Fruit fly (Drosophila melanogaster) whole organism: ENCODE results near the gene Noc1.

ENCODE experiments used
- CG8478 ChIP-seq: fragments of >200 bp; optimal IDR thresholded peaks from 2 replicates; lab custom pipeline; 2018; ENCODE audit warnings: inconsistent platforms
- pan ChIP-seq: fragments of >200 bp; optimal IDR thresholded peaks from 2 replicates; lab custom pipeline; 2017
- psq ChIP-seq: fragments of >200 bp; optimal IDR thresholded peaks from 2 replicates; lab custom pipeline; 2017

DNA sequence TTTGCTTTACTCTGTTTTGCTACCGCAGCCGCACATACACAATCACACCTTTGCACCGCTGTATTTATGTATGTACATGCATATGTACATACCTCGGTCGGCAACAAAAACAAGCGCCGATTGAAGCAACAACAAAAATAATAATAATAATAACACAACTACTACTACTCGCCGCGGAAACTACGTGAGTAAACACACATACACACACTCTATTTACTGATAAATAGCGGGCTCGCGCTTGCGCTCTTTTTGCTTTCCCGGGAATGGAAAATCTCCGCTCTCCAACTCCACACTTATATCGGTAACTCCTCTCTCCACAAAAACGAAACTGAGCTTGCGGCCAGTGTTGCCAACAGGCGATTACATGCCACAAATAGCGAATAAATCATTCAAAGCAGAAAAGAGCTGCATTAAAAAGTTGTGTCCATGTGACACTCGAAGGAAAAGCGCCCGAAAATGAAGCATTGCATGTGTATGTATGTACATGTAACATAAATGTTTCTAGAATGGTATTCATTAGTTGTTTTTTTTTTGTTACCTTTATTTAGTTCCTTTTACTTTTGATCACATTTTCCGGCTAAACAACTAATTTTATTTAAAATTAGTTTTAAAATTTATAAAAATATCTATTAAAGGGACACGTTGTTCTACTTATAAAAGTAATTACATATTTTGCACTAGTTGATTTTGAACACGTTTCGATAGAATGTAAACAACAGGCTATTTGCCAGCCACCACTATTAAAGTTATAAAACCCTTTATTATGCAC is 44.2 kb downstream of the Noc1 start:
- TF ChIP-seq CG8478 (lab: Kevin White, UChicago) = no peak
- TF ChIP-seq pan (lab: Kevin White, UChicago) = no peak
- TF ChIP-seq psq = no peak
